Fruit fly (Drosophila melanogaster): ENCODE data around the gene CG11703.

DNA sequence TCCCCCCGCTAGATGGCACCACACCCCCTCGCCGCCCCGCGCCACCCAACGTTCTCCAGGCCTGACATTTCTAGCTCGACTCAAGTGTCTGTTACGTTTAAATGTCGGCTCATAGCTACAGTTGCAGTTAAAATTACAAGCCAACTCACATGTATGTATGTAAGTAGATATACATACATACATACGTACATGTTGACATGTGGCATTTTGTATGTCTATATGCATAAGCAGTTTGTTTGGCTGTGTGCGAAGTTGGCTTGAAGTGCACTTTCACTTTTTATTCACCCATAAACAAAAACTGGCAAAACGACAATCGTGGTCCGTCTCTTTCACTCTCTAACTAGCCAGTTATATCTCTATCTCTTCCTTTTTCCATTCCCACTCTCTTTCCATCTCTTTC is 45.1 kb downstream of the CG11703 start:
- TF ChIP-seq brk (GFP tag; optimal IDR thresholded peaks at IDR 0.05) (no peak), foxo (GFP tag; optimal IDR thresholded peaks at IDR 0.05) (no peak), usp (GFP tag; optimal IDR thresholded peaks at IDR 0.05) (no peak)

Data from whole organism, wandering third instar larva.